Worm (Caenorhabditis elegans) whole organism, L1 larva: Measurements from ENCODE around the gene C47A4.5.

Experiments
- C16A3.4 ChIP-seq: fragments of 150-350 bp; optimal IDR thresholded peaks from 2 replicates; lab custom pipeline; 2014; ENCODE audit warnings: missing biosample characterization, missing genetic modification characterization
- F16B12.6 ChIP-seq: fragments of 150-350 bp; optimal IDR thresholded peaks from 2 replicates; lab custom pipeline; 2014; ENCODE audit warnings: missing biosample characterization, missing genetic modification characterization
- aha-1 ChIP-seq: fragments of 150-350 bp; optimal IDR thresholded peaks from 2 replicates; lab custom pipeline; 2014; ENCODE audit warnings: missing biosample characterization, missing genetic modification characterization
- ceh-82 ChIP-seq, 3 experiments: fragments of 150-350 bp in 1 of 3; sonication (generic microtip) in 2 of 3; optimal IDR thresholded peaks; 2 replicates each; lab custom pipeline; 2014 to 2017; ENCODE audit warnings: missing biosample characterization in 3 of 3, missing genetic modification characterization in 3 of 3
- ces-1 ChIP-seq: fragments of 150-350 bp; optimal IDR thresholded peaks from 2 replicates; lab custom pipeline; 2014; ENCODE audit warnings: missing biosample characterization, missing genetic modification reagents, missing genetic modification characterization
- dpl-1 ChIP-seq, 3 experiments: fragments of 150-350 bp in 2 of 3; sonication (generic microtip) in 1 of 3; optimal IDR thresholded peaks; 2 replicates each; lab custom pipeline; 2014 to 2017; ENCODE audit warnings: missing biosample characterization in 3 of 3, missing genetic modification characterization in 3 of 3, missing genetic modification reagents in 3 of 3
- efl-1 ChIP-seq, 4 experiments: fragments of 150-350 bp; optimal IDR thresholded peaks in 3 of 4; peaks in 1 of 4; 1 replicate in 1 of 4; 2 replicates in 3 of 4; lab custom pipeline; 2014; ENCODE audit warnings: missing biosample characterization in 2 of 4, missing genetic modification characterization in 2 of 4, missing genetic modification reagents in 2 of 4
- efl-3 ChIP-seq: fragments of 200-800 bp; sonication (Bioruptor generic); optimal IDR thresholded peaks from 2 replicates; lab custom pipeline; 2018; ENCODE audit warnings: mild to moderate bottlenecking, missing genetic modification characterization, missing compliant biosample characterization
- elt-2 ChIP-seq: sonication (generic microtip); optimal IDR thresholded peaks from 2 replicates; lab custom pipeline; 2016; ENCODE audit warnings: missing genetic modification characterization, mild to moderate bottlenecking, inconsistent platforms, missing compliant biosample characterization, missing genetic modification reagents
- elt-3 ChIP-seq, 6 experiments: fragments of 150-350 bp in 1 of 6; sonication (generic microtip); optimal IDR thresholded peaks; 2 replicates each; lab custom pipeline; 2017 to 2018; ENCODE audit warnings: missing biosample characterization in 6 of 6, missing genetic modification characterization in 6 of 6, inconsistent platforms in 1 of 6
- ets-5 ChIP-seq: fragments of 200-800 bp; sonication (Bioruptor generic); IDR thresholded peaks from 2 replicates; pipeline ENCODE4 v1.3.6; 2022; ENCODE audit warnings: missing genetic modification characterization, missing compliant biosample characterization
- fkh-10 ChIP-seq: sonication (generic microtip); optimal IDR thresholded peaks from 2 replicates; lab custom pipeline; 2017; ENCODE audit warnings: missing biosample characterization, missing genetic modification reagents, missing genetic modification characterization
- fkh-4 ChIP-seq: sonication (generic microtip); optimal IDR thresholded peaks from 2 replicates; lab custom pipeline; 2016; ENCODE audit warnings: missing compliant biosample characterization, missing genetic modification characterization, borderline replicate concordance
- fkh-8 ChIP-seq: sonication (generic microtip); optimal IDR thresholded peaks from 2 replicates; lab custom pipeline; 2016; ENCODE audit warnings: mild to moderate bottlenecking, missing genetic modification characterization, missing compliant biosample characterization
- fos-1 ChIP-seq: fragments of 150-350 bp; optimal IDR thresholded peaks from 2 replicates; lab custom pipeline; 2014; ENCODE audit warnings: missing biosample characterization, missing genetic modification characterization
- hpl-2 ChIP-seq: fragments of 150-350 bp; optimal IDR thresholded peaks from 2 replicates; lab custom pipeline; 2014; ENCODE audit warnings: missing biosample characterization, missing genetic modification reagents, missing genetic modification characterization
- irx-1 ChIP-seq: sonication (generic microtip); optimal IDR thresholded peaks from 2 replicates; lab custom pipeline; 2016; ENCODE audit warnings: missing genetic modification characterization, missing compliant biosample characterization
- isw-1 ChIP-seq: fragments of 200-800 bp; sonication (Bioruptor generic); IDR thresholded peaks from 2 replicates; pipeline ENCODE4 v1.3.6; 2022; ENCODE audit warnings: missing genetic modification characterization, missing compliant biosample characterization
- lin-15B ChIP-seq: fragments of 150-350 bp; sonication (generic microtip); optimal IDR thresholded peaks from 3 replicates; lab custom pipeline; 2014; ENCODE audit warnings: missing biosample characterization, missing genetic modification characterization
- lsy-2 ChIP-seq, 2 experiments: fragments of 150-350 bp; optimal IDR thresholded peaks; 2 replicates each; lab custom pipeline; 2014; ENCODE audit warnings: missing biosample characterization in 2 of 2, missing genetic modification characterization in 2 of 2
- mdl-1 ChIP-seq, 2 experiments: fragments of 150-350 bp; optimal IDR thresholded peaks; 2 replicates each; lab custom pipeline; 2014 to 2017; ENCODE audit warnings: missing biosample characterization in 2 of 2, missing genetic modification characterization in 2 of 2, inconsistent platforms in 1 of 2
- mep-1 ChIP-seq: fragments of 150-350 bp; optimal IDR thresholded peaks from 2 replicates; lab custom pipeline; 2014; ENCODE audit warnings: missing biosample characterization, missing genetic modification characterization
- nhr-12 ChIP-seq: sonication (generic microtip); optimal IDR thresholded peaks from 2 replicates; lab custom pipeline; 2017; ENCODE audit warnings: missing biosample characterization, missing genetic modification characterization
- nhr-19 ChIP-seq: fragments of 200-800 bp; sonication (Bioruptor generic); conservative IDR thresholded peaks from 2 replicates; pipeline ENCODE4 v1.3.6; 2022; ENCODE audit warnings: missing genetic modification characterization, missing compliant biosample characterization
- nhr-237 ChIP-seq: fragments of 150-350 bp; optimal IDR thresholded peaks from 2 replicates; lab custom pipeline; 2014; ENCODE audit warnings: missing biosample characterization, missing genetic modification characterization
- nhr-71 ChIP-seq: sonication (generic microtip); optimal IDR thresholded peaks from 2 replicates; lab custom pipeline; 2016; ENCODE audit warnings: mild to moderate bottlenecking, missing genetic modification characterization, moderate library complexity, missing compliant biosample characterization
- nhr-76 ChIP-seq: sonication (generic microtip); optimal IDR thresholded peaks from 2 replicates; lab custom pipeline; 2017; ENCODE audit warnings: missing biosample characterization, missing genetic modification characterization
- nhr-77 ChIP-seq: fragments of 150-350 bp; optimal IDR thresholded peaks from 2 replicates; lab custom pipeline; 2014; ENCODE audit warnings: missing biosample characterization, missing genetic modification characterization
- nhr-90 ChIP-seq: sonication (generic microtip); optimal IDR thresholded peaks from 2 replicates; lab custom pipeline; 2016; ENCODE audit warnings: mild to moderate bottlenecking, missing genetic modification characterization, missing compliant biosample characterization; ENCODE audit not compliant: poor library complexity
- pax-3 ChIP-seq: fragments of 200-800 bp; sonication (Bioruptor generic); optimal IDR thresholded peaks from 2 replicates; lab custom pipeline; 2018; ENCODE audit warnings: mild to moderate bottlenecking, missing genetic modification characterization, moderate library complexity, missing compliant biosample characterization
- rnt-1 ChIP-seq: sonication (generic microtip); optimal IDR thresholded peaks from 2 replicates; lab custom pipeline; 2016; ENCODE audit warnings: mild to moderate bottlenecking, missing genetic modification characterization, moderate library complexity, missing compliant biosample characterization
- skn-1 ChIP-seq: fragments of 150-350 bp; optimal IDR thresholded peaks from 2 replicates; lab custom pipeline; 2014; ENCODE audit warnings: missing biosample characterization, missing genetic modification characterization
- snpc-4 ChIP-seq: fragments of 150-350 bp; optimal IDR thresholded peaks from 2 replicates; lab custom pipeline; 2014; ENCODE audit warnings: missing biosample characterization, missing genetic modification characterization
- snu-23 ChIP-seq: sonication (generic microtip); optimal IDR thresholded peaks from 2 replicates; lab custom pipeline; 2016; ENCODE audit warnings: missing genetic modification characterization, missing compliant biosample characterization
- sox-4 ChIP-seq: sonication (generic microtip); optimal IDR thresholded peaks from 2 replicates; lab custom pipeline; 2016; ENCODE audit warnings: missing genetic modification characterization, missing compliant biosample characterization
- sptf-1 ChIP-seq: fragments of 150-350 bp; optimal IDR thresholded peaks from 2 replicates; lab custom pipeline; 2014; ENCODE audit warnings: missing biosample characterization, missing genetic modification characterization
- swsn-7 ChIP-seq: sonication (generic microtip); optimal IDR thresholded peaks from 2 replicates; lab custom pipeline; 2016; ENCODE audit warnings: missing genetic modification characterization, missing compliant biosample characterization
- tbx-2 ChIP-seq: sonication (generic microtip); optimal IDR thresholded peaks from 2 replicates; lab custom pipeline; 2016; ENCODE audit warnings: missing genetic modification characterization, missing compliant biosample characterization
- unc-62 ChIP-seq: fragments of 150-350 bp; optimal IDR thresholded peaks from 2 replicates; lab custom pipeline; 2014; ENCODE audit warnings: missing biosample characterization, missing genetic modification reagents, missing genetic modification characterization
- vab-15 ChIP-seq: sonication (generic microtip); optimal IDR thresholded peaks from 2 replicates; lab custom pipeline; 2017; ENCODE audit warnings: missing genotype, mild to moderate bottlenecking, missing genetic modification characterization, missing compliant biosample characterization
- xbp-1 ChIP-seq: sonication (generic microtip); optimal IDR thresholded peaks from 2 replicates; lab custom pipeline; 2016; ENCODE audit warnings: missing genetic modification characterization, missing compliant biosample characterization
- zag-1 ChIP-seq: fragments of 150-350 bp; optimal IDR thresholded peaks from 2 replicates; lab custom pipeline; 2014; ENCODE audit warnings: missing biosample characterization, missing genetic modification characterization
- ztf-11 ChIP-seq, 2 experiments: sonication (generic microtip); optimal IDR thresholded peaks; 2 replicates each; lab custom pipeline; 2016 to 2017; ENCODE audit warnings: missing genetic modification characterization in 2 of 2, missing biosample characterization in 1 of 2, missing compliant biosample characterization in 1 of 2

The C47A4.5 gene

DNA sequence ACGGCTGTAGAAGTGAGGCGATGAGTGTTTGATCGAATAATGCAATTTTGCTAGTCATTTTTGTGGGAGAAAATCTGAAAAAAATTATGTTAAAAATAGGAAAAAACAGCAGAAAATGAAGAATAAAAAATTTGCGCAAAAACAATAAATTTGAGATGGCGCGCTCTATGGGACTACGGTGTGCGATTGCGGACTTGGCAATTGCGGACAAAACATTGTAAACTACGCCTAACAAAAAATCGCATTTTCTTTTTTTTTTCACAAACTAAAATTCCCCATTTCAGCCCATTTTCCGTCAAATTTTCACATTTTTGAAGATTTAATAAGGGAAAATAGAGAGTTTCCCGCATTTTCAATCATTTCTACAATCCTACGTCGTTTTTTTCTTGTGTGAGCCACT lies 43.1 kb downstream of the C47A4.5 start, which contains the start of the genes sas-6 and Y45F10D.7 (continued):
- peak in 1 of 2 experiments; percentile 43 for TF ChIP-seq mdl-1 (tag; optimal IDR thresholded peaks at IDR 0.05; lab: Kevin White, UChicago)
- TF ChIP-seq ets-5 (GFP tag; lab: Robert Waterston, UW), result no peak
- TF ChIP-seq lin-15B (tag; lab: Kevin White, UChicago), result peak; percentile 71
- TF ChIP-seq fkh-8 (tag; lab: Kevin White, UChicago), result peak; percentile 51
- TF ChIP-seq snpc-4 (tag; lab: Kevin White, UChicago), result peak; percentile 5
- no peak for TF ChIP-seq fkh-4 (tag; lab: Kevin White, UChicago)
- peak; percentile 62 to 95 for TF ChIP-seq efl-1 (optimal IDR thresholded peaks at IDR 0.05; lab: Kevin White, UChicago)
- peak; percentile 94 to 99 for TF ChIP-seq efl-1 (GFP tag; optimal IDR thresholded peaks at IDR 0.05 in 1 of 2; lab: Kevin White, UChicago)
- TF ChIP-seq zag-1 (tag; lab: Kevin White, UChicago), result no peak
- no peak for TF ChIP-seq aha-1 (tag; lab: Kevin White, UChicago)
- TF ChIP-seq ceh-82 (tag; optimal IDR thresholded peaks at IDR 0.05; lab: Kevin White, UChicago), result peak; percentile 12 to 83 (median 28)
- TF ChIP-seq F16B12.6 (tag; lab: Kevin White, UChicago), result peak; percentile 97
- TF ChIP-seq efl-3 (GFP tag; lab: Kevin White, UChicago), result no peak
- TF ChIP-seq nhr-12 (tag; lab: Kevin White, UChicago), result no peak
- TF ChIP-seq nhr-71 (tag; lab: Kevin White, UChicago), result peak; percentile 69
- TF ChIP-seq fos-1 (tag; lab: Kevin White, UChicago), result peak; percentile 60
- TF ChIP-seq snu-23, result peak; percentile 81
- TF ChIP-seq elt-3 (tag; optimal IDR thresholded peaks at IDR 0.05; lab: Kevin White, UChicago), result peak in 2 of 6 experiments; percentile 36 to 41
- TF ChIP-seq tbx-2 (tag; lab: Kevin White, UChicago), result peak; percentile 47
- peak; percentile 32; the same call in 1 of the 2 replicates for TF ChIP-seq isw-1
- peak; percentile 60 for TF ChIP-seq mep-1 (tag; lab: Kevin White, UChicago)
- TF ChIP-seq dpl-1 (GFP tag; optimal IDR thresholded peaks at IDR 0.05; lab: Kevin White, UChicago), result peak; percentile 91 to 95 (median 94)
- peak; percentile 69 for TF ChIP-seq rnt-1
- TF ChIP-seq nhr-19 (GFP tag; lab: Robert Waterston, UW), result no peak
- TF ChIP-seq vab-15 (tag; lab: Kevin White, UChicago), result no peak
- peak; percentile 4 for TF ChIP-seq irx-1
- no peak for TF ChIP-seq elt-2 (tag; lab: Kevin White, UChicago)
- TF ChIP-seq skn-1 (tag; lab: Kevin White, UChicago), result peak; percentile 75
- TF ChIP-seq ztf-11 (tag; optimal IDR thresholded peaks at IDR 0.05; lab: Kevin White, UChicago), result no peak
- no peak for TF ChIP-seq sox-4
- no peak for TF ChIP-seq nhr-76
- peak; percentile 6 for TF ChIP-seq nhr-77 (tag; lab: Kevin White, UChicago)
- no peak for TF ChIP-seq unc-62 (GFP tag; lab: Kevin White, UChicago)
- peak; percentile 14 for TF ChIP-seq nhr-90 (tag; lab: Kevin White, UChicago)
- TF ChIP-seq xbp-1 (tag; lab: Kevin White, UChicago), result peak; percentile 35
- peak; percentile 14 for TF ChIP-seq fkh-10 (GFP tag; lab: Kevin White, UChicago)
- peak; percentile 98 to 99 for TF ChIP-seq lsy-2 (tag; optimal IDR thresholded peaks at IDR 0.05; lab: Kevin White, UChicago)
- no peak for TF ChIP-seq ces-1
- TF ChIP-seq C16A3.4 (tag; lab: Kevin White, UChicago), result peak; percentile 81
- peak; percentile 29 for TF ChIP-seq swsn-7 (tag; lab: Kevin White, UChicago)
- no peak for TF ChIP-seq nhr-237 (tag; lab: Kevin White, UChicago)
- TF ChIP-seq pax-3 (tag; lab: Kevin White, UChicago), result peak; percentile 18
- TF ChIP-seq sptf-1 (tag; lab: Kevin White, UChicago), result no peak
- TF ChIP-seq hpl-2 (GFP tag; lab: Kevin White, UChicago), result no peak
- TF ChIP-seq, all 84 proteins: peak for 35
